Fruit fly (Drosophila melanogaster) Kc167 (cell line): ENCODE data around the gene CG17029.

ENCODE experiments used
- Myc ChIP-seq: fragments of >200 bp; optimal IDR thresholded peaks from 2 replicates; lab custom pipeline; 2017; ENCODE audit warnings: missing external identifiers
- Sin3A ChIP-seq: fragments of >200 bp; optimal IDR thresholded peaks from 2 replicates; lab custom pipeline; 2018; ENCODE audit warnings: missing external identifiers
- h ChIP-seq: fragments of >200 bp; optimal IDR thresholded peaks from 3 replicates; lab custom pipeline; 2018; ENCODE audit warnings: missing external identifiers
- insv ChIP-seq: fragments of >200 bp; optimal IDR thresholded peaks from 3 replicates; lab custom pipeline; 2018; ENCODE audit warnings: missing external identifiers
- psq ChIP-seq: fragments of >200 bp; optimal IDR thresholded peaks from 2 replicates; lab custom pipeline; 2017; ENCODE audit warnings: missing external identifiers
- ttk ChIP-seq: sonication (Bioruptor generic); optimal IDR thresholded peaks from 2 replicates; lab custom pipeline; 2017; ENCODE audit warnings: missing external identifiers

CG17029 gene

dm6 chr3L:16025020-16025680 is 48.5 kb downstream of the CG17029 start:
- TF ChIP-seq ttk (no peak), psq (lab: Kevin White, UChicago) (no peak), insv (lab: Kevin White, UChicago) (no peak), Myc (lab: Kevin White, UChicago) (no peak), h (lab: Kevin White, UChicago) (no peak), Sin3A (lab: Kevin White, UChicago) (no peak)

- TF ChIP-seq h (lab: Kevin White, UChicago) (no peak), insv (lab: Kevin White, UChicago) (no peak), Sin3A (lab: Kevin White, UChicago) (no peak), psq (lab: Kevin White, UChicago) (no peak), ttk (no peak), Myc (lab: Kevin White, UChicago) (no peak)
These were observed 49.6 kb downstream of the CG17029 start for dm6 chr3L:16026065-16026789.

dm6 chr3L:16027163-16027633 is 50.5 kb downstream of the CG17029 start:
- no peak for TF ChIP-seq ttk
- TF ChIP-seq Myc (lab: Kevin White, UChicago) = no peak
- no peak for TF ChIP-seq psq (lab: Kevin White, UChicago)
- TF ChIP-seq h (lab: Kevin White, UChicago) = no peak
- no peak for TF ChIP-seq Sin3A (lab: Kevin White, UChicago)
- TF ChIP-seq insv (lab: Kevin White, UChicago) = no peak
